Fruit fly (Drosophila melanogaster): Measurements from ENCODE around the gene Gnpnat.

Gnpnat gene

dm6 chr3R:29764249-29765042 is 26.4 kb downstream of the Gnpnat start (continued):
- TF ChIP-seq CG14965 (GFP tag; optimal IDR thresholded peaks at IDR 0.05; ENCODE audit: borderline replicate concordance) (no peak), crol (GFP tag; IDR thresholded peaks at IDR 0.05) (no peak)

dm6 chr3R:29765267-29766095 is 27.4 kb downstream of the Gnpnat start, which contains the start of gene kay:
Gene kay (plus strand): TSS chr3R:29765995.
- no peak for TF ChIP-seq Asciz (GFP tag; optimal IDR thresholded peaks at IDR 0.05)
- no peak for TF ChIP-seq Hmr (GFP tag; optimal IDR thresholded peaks at IDR 0.05)
- TF ChIP-seq CG4854 (GFP tag; optimal IDR thresholded peaks at IDR 0.05) = no peak
- TF ChIP-seq CG1529 (GFP tag; optimal IDR thresholded peaks at IDR 0.05) = no peak
- TF ChIP-seq CG15696 (tag; optimal IDR thresholded peaks at IDR 0.05) = no peak
- TF ChIP-seq H15 (GFP tag; IDR thresholded peaks at IDR 0.05) = no peak
- peak; percentile 33; the same call in 1 of the 2 replicates for TF ChIP-seq Bgb (GFP tag; IDR thresholded peaks at IDR 0.05; ENCODE audit: partially characterized antibody)
- TF ChIP-seq nau (GFP tag; optimal IDR thresholded peaks at IDR 0.05) = no peak
- TF ChIP-seq CG42726 (GFP tag; IDR thresholded peaks at IDR 0.05; ENCODE audit: partially characterized antibody) = 0 out of 2 replicates have a peak, but pooled peaks have one; percentile 19
- TF ChIP-seq Stat92E (GFP tag; optimal IDR thresholded peaks at IDR 0.05) = no peak
- peak; percentile 18 for TF ChIP-seq cad (GFP tag; optimal IDR thresholded peaks at IDR 0.05)
- TF ChIP-seq Vsx1 (GFP tag; optimal IDR thresholded peaks at IDR 0.05) = no peak
- TF ChIP-seq NC2α (GFP tag; optimal IDR thresholded peaks at IDR 0.05) = no peak
- no peak for TF ChIP-seq Lim3 (GFP tag; IDR thresholded peaks at IDR 0.05)
- no peak for TF ChIP-seq CG4820 (GFP tag; optimal IDR thresholded peaks at IDR 0.05)
- no peak for TF ChIP-seq CG7271 (tag; optimal IDR thresholded peaks at IDR 0.05)
- TF ChIP-seq CG9817 (tag; optimal IDR thresholded peaks at IDR 0.05) = no peak
- TF ChIP-seq tin (GFP tag; optimal IDR thresholded peaks at IDR 0.05) = no peak
- no peak for TF ChIP-seq pan (optimal IDR thresholded peaks at IDR 0.05)
- TF ChIP-seq pan (GFP tag; optimal IDR thresholded peaks at IDR 0.05 in 1 of 2, IDR thresholded peaks at IDR 0.05 in 1 of 2) = peak in 1 of 2 experiments; percentile 36
- TF ChIP-seq prd (optimal IDR thresholded peaks at IDR 0.05) = no peak
- TF ChIP-seq prd (GFP tag; IDR thresholded peaks at IDR 0.05) = no peak
- no peak for TF ChIP-seq CG14014 (GFP tag; IDR thresholded peaks at IDR 0.05)
- TF ChIP-seq MESR4 (GFP tag; optimal IDR thresholded peaks at IDR 0.05) = no peak
- TF ChIP-seq cg (GFP tag; optimal IDR thresholded peaks at IDR 0.05) = peak; percentile 49
- peak; percentile 59 for TF ChIP-seq CG17385 (GFP tag; optimal IDR thresholded peaks at IDR 0.05)
- no peak for TF ChIP-seq Dref (GFP tag; IDR thresholded peaks at IDR 0.05)
- TF ChIP-seq HLH4C (GFP tag; IDR thresholded peaks at IDR 0.05; ENCODE audit: partially characterized antibody) = no peak
- TF ChIP-seq CG7372 (GFP tag; IDR thresholded peaks at IDR 0.05) = no peak
- TF ChIP-seq pum (GFP tag; optimal IDR thresholded peaks at IDR 0.05) = no peak
- TF ChIP-seq Ets65A (GFP tag) = peak; percentile 13
- no peak for TF ChIP-seq CG6254 (GFP tag; optimal IDR thresholded peaks at IDR 0.05)
- no peak for TF ChIP-seq Ada2b (GFP tag; IDR thresholded peaks at IDR 0.05)
- no peak for TF ChIP-seq CG6272 (GFP tag; IDR thresholded peaks at IDR 0.05)
- TF ChIP-seq kay (GFP tag; optimal IDR thresholded peaks at IDR 0.05) = peak; percentile 69
- no peak for TF ChIP-seq unpg (GFP tag; optimal IDR thresholded peaks at IDR 0.05)
- no peak for TF ChIP-seq stc (GFP tag; IDR thresholded peaks at IDR 0.05)
- TF ChIP-seq chinmo (GFP tag; IDR thresholded peaks at IDR 0.05; ENCODE audit: partially characterized antibody) = 0 out of 4 replicates have a peak, but pooled peaks have one; percentile 47
- no peak for TF ChIP-seq gce (GFP tag; IDR thresholded peaks at IDR 0.05)
- TF ChIP-seq CG17568 (GFP tag; optimal IDR thresholded peaks at IDR 0.05) = no peak
- no peak for TF ChIP-seq CG16863 (GFP tag; optimal IDR thresholded peaks at IDR 0.05)
- no peak for TF ChIP-seq eve (GFP tag; optimal IDR thresholded peaks at IDR 0.05)
- TF ChIP-seq CG1233 (GFP tag; optimal IDR thresholded peaks at IDR 0.05) = no peak
- TF ChIP-seq bab2 (GFP tag; optimal IDR thresholded peaks at IDR 0.05) = no peak
